Worm (Caenorhabditis elegans): ENCODE data around the gene C40H1.9.

ce11 chrIII:9317601-9318000, 2.1 kb upstream of the C40H1.9 start:
- TF ChIP-seq ceh-82 (tag; optimal IDR thresholded peaks at IDR 0.05) (no peak), lsy-2 (tag; optimal IDR thresholded peaks at IDR 0.05) (no peak), ama-1 (optimal IDR thresholded peaks at IDR 0.05) (no peak), aly-2 (tag; optimal IDR thresholded peaks at IDR 0.05) (no peak), elt-3 (tag; optimal IDR thresholded peaks at IDR 0.05) (no peak), unc-39 (tag; optimal IDR thresholded peaks at IDR 0.05) (no peak), lin-13 (GFP tag; optimal IDR thresholded peaks at IDR 0.05) (no peak)
